Fruit fly (Drosophila melanogaster): ENCODE results near the gene CG44303.

DNA sequence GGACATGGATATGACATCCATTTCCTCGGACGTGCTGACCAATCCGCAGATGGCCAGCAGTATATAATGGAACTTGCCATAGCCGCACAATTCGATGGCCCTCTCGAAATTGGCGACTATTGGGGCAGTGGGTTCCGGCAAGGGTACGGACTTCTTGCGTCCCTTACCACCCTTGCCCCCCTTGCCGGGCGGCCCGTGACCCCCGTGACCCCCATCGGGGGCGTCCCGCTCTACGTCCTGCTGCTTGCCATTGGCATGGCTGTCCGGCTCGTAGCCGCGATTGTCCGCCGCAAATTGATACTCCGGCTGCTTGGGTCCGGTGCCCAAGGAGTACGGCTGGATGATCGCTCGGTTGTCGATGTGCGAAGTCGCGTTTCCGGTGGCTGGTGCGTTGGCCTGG is 36.4 kb upstream of the CG44303 start:
- no peak for TF ChIP-seq Hr4 (GFP tag; optimal IDR thresholded peaks at IDR 0.05)
- no peak for TF ChIP-seq Ets21C (GFP tag; optimal IDR thresholded peaks at IDR 0.05)
- TF ChIP-seq CG3919 (GFP tag; optimal IDR thresholded peaks at IDR 0.05): no peak
- no peak for TF ChIP-seq Blimp-1 (GFP tag; optimal IDR thresholded peaks at IDR 0.05)
- TF ChIP-seq CG11294 (GFP tag; IDR thresholded peaks at IDR 0.05): no peak
- no peak for TF ChIP-seq acj6 (GFP tag; optimal IDR thresholded peaks at IDR 0.05)
- TF ChIP-seq CG34406 (GFP tag; optimal IDR thresholded peaks at IDR 0.05): no peak
- no peak for TF ChIP-seq net (GFP tag; optimal IDR thresholded peaks at IDR 0.05)
- no peak for TF ChIP-seq esn (GFP tag; optimal IDR thresholded peaks at IDR 0.05)

Measured in whole organism, prepupa.